Fruit fly (Drosophila melanogaster): Measurements from ENCODE around the gene hoe1.

- TF ChIP-seq Myc (optimal IDR thresholded peaks at IDR 0.05) (no peak), insv (optimal IDR thresholded peaks at IDR 0.05) (no peak), psq (optimal IDR thresholded peaks at IDR 0.05) (no peak)
Observed at dm6 chr2L:4868383-4868782, 63.8 kb downstream of the hoe1 start.

Measured in Kc167 (cell line).